Worm (Caenorhabditis elegans): Measurements from ENCODE around the gene T13F2.4.

T13F2.4 gene

ce11 chrIV:9784689-9785088, 4.9 kb upstream of the T13F2.4 start, which contains the start of gene sre-4:
sre-4 (minus strand) TSS chrIV:9784789.
- TF ChIP-seq ces-1 (GFP tag; optimal IDR thresholded peaks at IDR 0.05), result no peak
- TF ChIP-seq elt-1 (tag; optimal IDR thresholded peaks at IDR 0.05; ENCODE audit: borderline replicate concordance, insufficient read depth), result no peak
- TF ChIP-seq ztf-11 (tag; optimal IDR thresholded peaks at IDR 0.05), result no peak
- TF ChIP-seq unc-39 (tag; optimal IDR thresholded peaks at IDR 0.05), result no peak
- TF ChIP-seq tbx-8 (GFP tag; optimal IDR thresholded peaks at IDR 0.05), result no peak
- TF ChIP-seq flh-1 (GFP tag; optimal IDR thresholded peaks at IDR 0.05), result no peak
- TF ChIP-seq cnd-1 (tag; optimal IDR thresholded peaks at IDR 0.05), result no peak
- no peak for TF ChIP-seq mab-5 (tag; optimal IDR thresholded peaks at IDR 0.05)
- no peak for TF ChIP-seq mep-1 (tag; optimal IDR thresholded peaks at IDR 0.05)
- TF ChIP-seq ham-2 (GFP tag; optimal IDR thresholded peaks at IDR 0.05), result no peak
- no peak for TF ChIP-seq lsy-2 (tag; optimal IDR thresholded peaks at IDR 0.05)
- TF ChIP-seq nhr-237 (tag; optimal IDR thresholded peaks at IDR 0.05), result no peak

- TF ChIP-seq ceh-39 (tag; optimal IDR thresholded peaks at IDR 0.05), result no peak
- TF ChIP-seq M03D4.4 (tag; optimal IDR thresholded peaks at IDR 0.05), result no peak
- TF ChIP-seq nhr-76 (tag; optimal IDR thresholded peaks at IDR 0.05), result no peak
- no peak for TF ChIP-seq sptf-1 (tag; optimal IDR thresholded peaks at IDR 0.05)
- TF ChIP-seq nhr-28 (tag; optimal IDR thresholded peaks at IDR 0.05), result no peak
- no peak for TF ChIP-seq hlh-1 (tag; optimal IDR thresholded peaks at IDR 0.05)
- no peak for TF ChIP-seq nhr-12 (tag; optimal IDR thresholded peaks at IDR 0.05)
- no peak for TF ChIP-seq unc-120 (tag; optimal IDR thresholded peaks at IDR 0.05; ENCODE audit: poor library complexity, severe bottlenecking)
- no peak for TF ChIP-seq bed-3 (GFP tag; optimal IDR thresholded peaks at IDR 0.05)
- TF ChIP-seq ceh-83 (GFP tag; optimal IDR thresholded peaks at IDR 0.05), result no peak
- no peak for TF ChIP-seq nhr-2 (tag; optimal IDR thresholded peaks at IDR 0.05)
- no peak for TF ChIP-seq elt-1 (tag; optimal IDR thresholded peaks at IDR 0.05; ENCODE audit: borderline replicate concordance, insufficient read depth)
- TF ChIP-seq ceh-43 (GFP tag; optimal IDR thresholded peaks at IDR 0.05), result no peak
These were observed 1.1 kb downstream of the T13F2.4 start for ce11 chrIV:9790708-9791107.

ce11 chrIV:9795250-9795649, 5.7 kb downstream of the T13F2.4 start:
- TF ChIP-seq drap-1 (GFP tag; optimal IDR thresholded peaks at IDR 0.05) (no peak), pha-4 (tag; optimal IDR thresholded peaks at IDR 0.05) (no peak), lin-13 (tag; optimal IDR thresholded peaks at IDR 0.05) (no peak), mls-2 (tag; optimal IDR thresholded peaks at IDR 0.05) (no peak), flh-1 (GFP tag; optimal IDR thresholded peaks at IDR 0.05) (no peak), elt-3 (tag; optimal IDR thresholded peaks at IDR 0.05) (no peak), ham-2 (GFP tag; optimal IDR thresholded peaks at IDR 0.05) (no peak), lsy-2 (tag; optimal IDR thresholded peaks at IDR 0.05) (no peak), M03D4.4 (tag; optimal IDR thresholded peaks at IDR 0.05) (no peak), lin-32 (GFP tag; optimal IDR thresholded peaks at IDR 0.05) (no peak), ceh-83 (GFP tag; optimal IDR thresholded peaks at IDR 0.05) (no peak), nhr-28 (tag; optimal IDR thresholded peaks at IDR 0.05) (no peak)

ce11 chrIV:9796494-9796893, 6.9 kb downstream of the T13F2.4 start, which contains the start of gene pis-1:
pis-1 (minus strand) TSS chrIV:9796594.
- no peak for TF ChIP-seq sptf-1 (tag; optimal IDR thresholded peaks at IDR 0.05)
- TF ChIP-seq hlh-1 (tag; optimal IDR thresholded peaks at IDR 0.05), result no peak
- TF ChIP-seq ceh-43 (GFP tag; optimal IDR thresholded peaks at IDR 0.05), result no peak
- no peak for TF ChIP-seq nhr-237 (tag; optimal IDR thresholded peaks at IDR 0.05)

ce11 chrIV:9797304-9798003, 7.9 kb downstream of the T13F2.4 start, which contains the start of gene T13F2.2:
T13F2.2 (minus strand) TSS chrIV:9797354.
- TF ChIP-seq ces-1 (GFP tag; optimal IDR thresholded peaks at IDR 0.05), result peak; percentile 22
- TF ChIP-seq hlh-1 (tag; optimal IDR thresholded peaks at IDR 0.05), result no peak

- TF ChIP-seq mep-1 (tag; optimal IDR thresholded peaks at IDR 0.05), result no peak
- peak; percentile 94 for TF ChIP-seq ces-1 (GFP tag; optimal IDR thresholded peaks at IDR 0.05)
- no peak for TF ChIP-seq nhr-12 (tag; optimal IDR thresholded peaks at IDR 0.05)
These were observed 8.7 kb downstream of the T13F2.4 start for ce11 chrIV:9798307-9798706.

Data from whole organism, mixed stage, embryonic.